Worm (Caenorhabditis elegans) whole organism, late embryonic: ENCODE measurements around the gene Y116A8B.1.

Experiments used
- eyg-1 ChIP-seq: sonication (generic microtip); optimal IDR thresholded peaks from 2 replicates; lab custom pipeline; 2016; ENCODE audit warnings: missing genotype, missing genetic modification characterization, missing compliant biosample characterization
- hlh-8 ChIP-seq: sonication (generic microtip); optimal IDR thresholded peaks from 2 replicates; lab custom pipeline; 2016; ENCODE audit warnings: missing genotype, missing genetic modification characterization, missing compliant biosample characterization
- unc-3 ChIP-seq, 2 experiments: fragments of 200-800 bp in 1 of 2; sonication (Bioruptor generic) in 1 of 2; sonication (generic microtip) in 1 of 2; conservative IDR thresholded peaks in 1 of 2; optimal IDR thresholded peaks in 1 of 2; 2 replicates each; pipeline versions ENCODE4 v1.3.6 to Lab custom; 2016 to 2022; ENCODE audit warnings: missing compliant biosample characterization in 2 of 2, missing genetic modification characterization in 2 of 2, missing genetic modification reagents in 1 of 2

- TF ChIP-seq eyg-1, result no peak
- no peak for TF ChIP-seq hlh-8
- TF ChIP-seq unc-3 (GFP tag; conservative IDR thresholded peaks at IDR 0.05; lab: Robert Waterston, UW), result no peak
- TF ChIP-seq unc-3 (tag; optimal IDR thresholded peaks at IDR 0.05; lab: Kevin White, UChicago), result no peak
Observed at ce11 chrIV:17237029-17237428, 20.9 kb downstream of the Y116A8B.1 start.
